Worm (Caenorhabditis elegans) whole organism, L1 larva: Measurements from ENCODE around the gene dpm-3.

ENCODE experiments used
- lin-13 ChIP-seq: fragments of 150-350 bp; optimal IDR thresholded peaks from 2 replicates; lab custom pipeline; 2014; ENCODE audit warnings: missing biosample characterization, missing genetic modification reagents, missing genetic modification characterization
- mdl-1 ChIP-seq, 2 experiments: fragments of 150-350 bp; optimal IDR thresholded peaks; 2 replicates each; lab custom pipeline; 2014 to 2017; ENCODE audit warnings: missing biosample characterization in 2 of 2, missing genetic modification characterization in 2 of 2, inconsistent platforms in 1 of 2
- nhr-90 ChIP-seq: sonication (generic microtip); optimal IDR thresholded peaks from 2 replicates; lab custom pipeline; 2016; ENCODE audit warnings: mild to moderate bottlenecking, missing genetic modification characterization, missing compliant biosample characterization; ENCODE audit not compliant: poor library complexity

DNA sequence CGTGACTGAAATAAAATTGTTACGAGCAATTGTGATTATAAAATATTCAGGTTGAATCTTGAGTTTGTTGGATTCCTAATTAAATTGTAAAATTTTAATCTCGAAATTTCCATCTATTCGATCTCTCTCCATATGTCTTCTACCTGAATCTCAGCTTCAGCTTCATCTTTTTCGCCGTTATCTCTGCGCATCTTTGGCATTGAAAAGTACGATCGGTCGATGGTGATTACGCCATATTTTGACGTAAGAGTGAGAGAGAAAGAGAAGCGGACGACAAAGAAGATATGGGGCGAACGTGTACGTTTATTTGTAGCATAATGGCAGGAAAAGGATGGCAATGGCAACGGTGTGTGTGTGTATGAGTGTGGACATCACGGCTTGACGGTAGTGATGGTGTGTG lies 24.8 kb upstream of the dpm-3 start:
- TF ChIP-seq lin-13 (no peak), nhr-90 (tag; lab: Kevin White, UChicago) (no peak), mdl-1 (tag; optimal IDR thresholded peaks at IDR 0.05; lab: Kevin White, UChicago) (no peak)
